Fruit fly (Drosophila melanogaster): Measurements from ENCODE around the gene CG10948.

- no peak for TF ChIP-seq EcR (GFP tag; optimal IDR thresholded peaks at IDR 0.05)
- no peak for TF ChIP-seq pan (optimal IDR thresholded peaks at IDR 0.05)
- no peak for TF ChIP-seq psq (optimal IDR thresholded peaks at IDR 0.05)
- no peak for TF ChIP-seq Dll (optimal IDR thresholded peaks at IDR 0.05)
- no peak for TF ChIP-seq usp (GFP tag; optimal IDR thresholded peaks at IDR 0.05)
Measured at dm6 chr3L:12827705-12828104, 22.2 kb downstream of the CG10948 start.
